Worm (Caenorhabditis elegans): ENCODE results near the gene F47C12.6.
A peak's percentile ranks its signal among the peaks of the same experiment; 100 is the strongest.

Gene F47C12.6

ce11 chrIV:4027106-4027888, 34.1 kb upstream of the F47C12.6 start:
- no peak for TF ChIP-seq Y55F3AM.14 (GFP tag; optimal IDR thresholded peaks at IDR 0.05)
- TF ChIP-seq fos-1 (tag; optimal IDR thresholded peaks at IDR 0.05): peak; percentile 17
- TF ChIP-seq sma-9 (GFP tag; optimal IDR thresholded peaks at IDR 0.05): peak; percentile 28
- no peak for TF ChIP-seq sma-9 (tag; optimal IDR thresholded peaks at IDR 0.05)
- TF ChIP-seq lin-39 (tag; optimal IDR thresholded peaks at IDR 0.05): no peak
- TF ChIP-seq F13H6.1 (tag; optimal IDR thresholded peaks at IDR 0.05): peak; percentile 20

ce11 chrIV:4025923-4026322, 32.7 kb upstream of the F47C12.6 start:
- no peak for TF ChIP-seq ztf-1 (GFP tag; conservative IDR thresholded peaks at IDR 0.05)
- no peak for TF ChIP-seq nhr-6 (tag; optimal IDR thresholded peaks at IDR 0.05)
- TF ChIP-seq nhr-237 (tag; optimal IDR thresholded peaks at IDR 0.05): no peak
- TF ChIP-seq F13H6.1 (tag; optimal IDR thresholded peaks at IDR 0.05): peak; percentile 87
- TF ChIP-seq mdl-1 (tag; optimal IDR thresholded peaks at IDR 0.05): peak; percentile 94 to 95
- no peak for TF ChIP-seq gmeb-1 (tag; optimal IDR thresholded peaks at IDR 0.05)
- TF ChIP-seq sem-4 (tag; optimal IDR thresholded peaks at IDR 0.05): peak; percentile 82
- peak; percentile 24 for TF ChIP-seq egl-27 (tag; optimal IDR thresholded peaks at IDR 0.05)
- no peak for TF ChIP-seq alr-1 (tag; optimal IDR thresholded peaks at IDR 0.05)
- no peak for TF ChIP-seq ztf-11 (tag; optimal IDR thresholded peaks at IDR 0.05)
- peak; percentile 55 for TF ChIP-seq nhr-129 (tag; optimal IDR thresholded peaks at IDR 0.05)
- TF ChIP-seq nhr-77 (tag; optimal IDR thresholded peaks at IDR 0.05): no peak
- TF ChIP-seq ama-1 (optimal IDR thresholded peaks at IDR 0.05): peak; percentile 55
- TF ChIP-seq R02D3.7 (tag; optimal IDR thresholded peaks at IDR 0.05): no peak
- no peak for TF ChIP-seq elt-3 (tag; optimal IDR thresholded peaks at IDR 0.05)
- TF ChIP-seq lin-11 (tag; optimal IDR thresholded peaks at IDR 0.05): peak; percentile 46
- TF ChIP-seq dmd-4 (tag; optimal IDR thresholded peaks at IDR 0.05): no peak
- no peak for TF ChIP-seq nhr-23 (tag; optimal IDR thresholded peaks at IDR 0.05)
- no peak for TF ChIP-seq unc-39 (tag; optimal IDR thresholded peaks at IDR 0.05)
- no peak for TF ChIP-seq ZK546.5 (tag; optimal IDR thresholded peaks at IDR 0.05)
- peak; percentile 16 for TF ChIP-seq lin-13 (GFP tag; optimal IDR thresholded peaks at IDR 0.05)
- TF ChIP-seq Y55F3AM.14 (GFP tag; optimal IDR thresholded peaks at IDR 0.05): peak; percentile 48
- TF ChIP-seq C34F6.9 (tag; optimal IDR thresholded peaks at IDR 0.05): peak; percentile 63
- TF ChIP-seq sma-9 (GFP tag; optimal IDR thresholded peaks at IDR 0.05): peak; percentile 89
- TF ChIP-seq sma-9 (tag; optimal IDR thresholded peaks at IDR 0.05): no peak
- TF ChIP-seq nhr-10 (tag; optimal IDR thresholded peaks at IDR 0.05): no peak
- peak; percentile 63 for TF ChIP-seq nhr-21 (tag; optimal IDR thresholded peaks at IDR 0.05)
- TF ChIP-seq elt-1 (tag; optimal IDR thresholded peaks at IDR 0.05): no peak
- no peak for TF ChIP-seq snpc-4 (tag; optimal IDR thresholded peaks at IDR 0.05)
- no peak for TF ChIP-seq skn-1 (tag; optimal IDR thresholded peaks at IDR 0.05)
- no peak for TF ChIP-seq lin-39 (tag; optimal IDR thresholded peaks at IDR 0.05)
- no peak for TF ChIP-seq ceh-82 (tag; optimal IDR thresholded peaks at IDR 0.05)
- peak; percentile 24 for TF ChIP-seq ceh-16 (tag; optimal IDR thresholded peaks at IDR 0.05)
- TF ChIP-seq mbf-1 (tag; optimal IDR thresholded peaks at IDR 0.05): no peak
- no peak for TF ChIP-seq nhr-11 (tag; optimal IDR thresholded peaks at IDR 0.05)
- no peak for TF ChIP-seq peb-1 (tag; optimal IDR thresholded peaks at IDR 0.05)
- TF ChIP-seq ztf-4 (tag; optimal IDR thresholded peaks at IDR 0.05): peak; percentile 41
- peak in 1 of 2 experiments; percentile 65 for TF ChIP-seq lsy-2 (tag; optimal IDR thresholded peaks at IDR 0.05)
- no peak for TF ChIP-seq nhr-12 (tag; optimal IDR thresholded peaks at IDR 0.05)
- peak; percentile 35 for TF ChIP-seq blmp-1 (tag; optimal IDR thresholded peaks at IDR 0.05; ENCODE audit: insufficient read depth)
- TF ChIP-seq unc-62 (GFP tag; optimal IDR thresholded peaks at IDR 0.05): no peak
- no peak for TF ChIP-seq fos-1 (tag; optimal IDR thresholded peaks at IDR 0.05)
- TF ChIP-seq zag-1 (tag; optimal IDR thresholded peaks at IDR 0.05): no peak
- no peak for TF ChIP-seq aly-2 (tag; optimal IDR thresholded peaks at IDR 0.05)
- peak; percentile 54 for TF ChIP-seq crh-2 (tag; optimal IDR thresholded peaks at IDR 0.05)
- peak; percentile 87 for TF ChIP-seq nhr-25 (tag; optimal IDR thresholded peaks at IDR 0.05)
- peak; percentile 6 for TF ChIP-seq mab-5 (tag; optimal IDR thresholded peaks at IDR 0.05)
- TF ChIP-seq unc-55 (GFP tag; optimal IDR thresholded peaks at IDR 0.05): peak; percentile 35
- peak; percentile 65 for TF ChIP-seq sma-3 (GFP tag; optimal IDR thresholded peaks at IDR 0.05)

All from whole organism, L2 larva.